Fruit fly (Drosophila melanogaster) whole organism, prepupa: Measurements from ENCODE around the gene CG8034.

Experiments used
- Blimp-1 ChIP-seq: fragments of 200-800 bp; sonication (Bioruptor generic); optimal IDR thresholded peaks from 3 replicates; lab custom pipeline; 2017; ENCODE audit warnings: missing biosample characterization, missing genetic modification characterization, mild to moderate bottlenecking, moderate library complexity, missing genetic modification reagents
- CG10631 ChIP-seq: fragments of 200-800 bp; sonication (Bioruptor generic); optimal IDR thresholded peaks from 2 replicates; lab custom pipeline; 2016; ENCODE audit warnings: missing biosample characterization, missing genetic modification characterization
- CG11294 ChIP-seq: fragments of 200-800 bp; sonication (Bioruptor generic); IDR thresholded peaks from 2 replicates; pipeline ENCODE4 v1.3.6; 2022; ENCODE audit warnings: missing biosample characterization, missing genetic modification characterization
- CG11762 ChIP-seq: fragments of 200-800 bp; sonication (Bioruptor generic); optimal IDR thresholded peaks from 3 replicates; lab custom pipeline; 2016; ENCODE audit warnings: missing biosample characterization, missing genetic modification characterization; ENCODE audit not compliant: insufficient read depth
- CG15336 ChIP-seq: fragments of 200-800 bp; sonication (Bioruptor generic); IDR thresholded peaks from 2 replicates; pipeline ENCODE4 v1.3.6; 2022; ENCODE audit warnings: missing biosample characterization, missing genetic modification characterization
- CG1621 ChIP-seq: fragments of 200-800 bp; sonication (Bioruptor generic); optimal IDR thresholded peaks from 3 replicates; lab custom pipeline; 2018; ENCODE audit warnings: missing biosample characterization, mild to moderate bottlenecking, missing genetic modification characterization
- CG16779 ChIP-seq: fragments of 200-800 bp; sonication (Bioruptor generic); optimal IDR thresholded peaks from 3 replicates; lab custom pipeline; 2017; ENCODE audit warnings: missing biosample characterization, mild to moderate bottlenecking, missing genetic modification characterization
- CG3032 ChIP-seq: fragments of 200-800 bp; optimal IDR thresholded peaks from 2 replicates; lab custom pipeline; 2019; ENCODE audit warnings: missing biosample characterization, mild to moderate bottlenecking, missing genetic modification characterization, moderate library complexity
- CG31627 ChIP-seq: fragments of 200-800 bp; sonication (Bioruptor generic); optimal IDR thresholded peaks from 3 replicates; lab custom pipeline; 2016; ENCODE audit warnings: missing biosample characterization, missing genetic modification characterization
- CG3919 ChIP-seq: fragments of 200-800 bp; sonication (Bioruptor generic); optimal IDR thresholded peaks from 3 replicates; lab custom pipeline; 2016; ENCODE audit warnings: missing biosample characterization, missing genetic modification characterization
- CG4318 ChIP-seq: fragments of 200-800 bp; sonication (Bioruptor generic); optimal IDR thresholded peaks from 3 replicates; lab custom pipeline; 2017; ENCODE audit warnings: missing biosample characterization, mild to moderate bottlenecking, missing genetic modification characterization
- CG6163 ChIP-seq: fragments of 200-800 bp; sonication (Bioruptor generic); IDR thresholded peaks from 3 replicates; pipeline ENCODE4 v1.3.6; 2022; ENCODE audit warnings: missing biosample characterization, missing genetic modification characterization
- CG6792 ChIP-seq: fragments of 200-800 bp; sonication (Bioruptor generic); optimal IDR thresholded peaks from 3 replicates; lab custom pipeline; 2016; ENCODE audit warnings: missing biosample characterization, missing genetic modification characterization
- CG6808 ChIP-seq: fragments of 200-800 bp; sonication (Bioruptor generic); optimal IDR thresholded peaks from 3 replicates; lab custom pipeline; 2017; ENCODE audit warnings: missing biosample characterization, missing genetic modification characterization, mild to moderate bottlenecking, moderate library complexity, missing genetic modification reagents
- CG6854 ChIP-seq: fragments of 200-800 bp; sonication (Bioruptor generic); optimal IDR thresholded peaks from 2 replicates; lab custom pipeline; 2017; ENCODE audit warnings: missing biosample characterization, mild to moderate bottlenecking, missing genetic modification characterization
- CG7368 ChIP-seq: fragments of 200-800 bp; sonication (Bioruptor generic); optimal IDR thresholded peaks from 3 replicates; lab custom pipeline; 2016; ENCODE audit warnings: missing biosample characterization, missing genetic modification characterization
- CG8119 ChIP-seq: fragments of 200-800 bp; sonication (Bioruptor generic); IDR thresholded peaks from 3 replicates; pipeline ENCODE4 v1.3.6; 2022; ENCODE audit warnings: missing biosample characterization, missing genetic modification characterization
- CG8632 ChIP-seq: fragments of 200-800 bp; sonication (Bioruptor generic); optimal IDR thresholded peaks from 3 replicates; lab custom pipeline; 2016; ENCODE audit warnings: missing biosample characterization, missing genetic modification characterization
- CG9139 ChIP-seq: fragments of 200-800 bp; sonication (Bioruptor generic); optimal IDR thresholded peaks from 3 replicates; lab custom pipeline; 2017; ENCODE audit warnings: missing biosample characterization, mild to moderate bottlenecking, missing genetic modification characterization
- Eip78C ChIP-seq: fragments of 200-800 bp; sonication (Bioruptor generic); peaks from one replicate; lab custom pipeline; 2016; ENCODE audit warnings: missing biosample characterization, missing genetic modification characterization
- Ets96B ChIP-seq: fragments of 200-800 bp; optimal IDR thresholded peaks from 2 replicates; lab custom pipeline; 2019; ENCODE audit warnings: missing biosample characterization, mild to moderate bottlenecking, missing genetic modification characterization, moderate library complexity
- Gug ChIP-seq: fragments of 200-800 bp; sonication (Bioruptor generic); IDR thresholded peaks from 2 replicates; pipeline ENCODE4 v1.3.6; 2022; ENCODE audit warnings: missing biosample characterization, missing genetic modification characterization
- Hr38 ChIP-seq: sonication (Bioruptor generic); optimal IDR thresholded peaks from 2 replicates; lab custom pipeline; 2016; ENCODE audit warnings: missing biosample characterization, missing genetic modification characterization
- Met ChIP-seq: fragments of 200-800 bp; sonication (Bioruptor generic); optimal IDR thresholded peaks from 3 replicates; lab custom pipeline; 2016; ENCODE audit warnings: missing biosample characterization, missing genetic modification characterization
- OdsH ChIP-seq: fragments of 200-800 bp; sonication (Bioruptor generic); optimal IDR thresholded peaks from 3 replicates; lab custom pipeline; 2016; ENCODE audit warnings: missing biosample characterization, missing genetic modification characterization
- Sox14 ChIP-seq: fragments of 200-800 bp; sonication (Bioruptor generic); optimal IDR thresholded peaks from 3 replicates; lab custom pipeline; 2016; ENCODE audit warnings: missing biosample characterization, missing genetic modification characterization
- achi ChIP-seq: fragments of 200-800 bp; sonication (Bioruptor generic); optimal IDR thresholded peaks from 3 replicates; lab custom pipeline; 2016; ENCODE audit warnings: missing biosample characterization, missing genetic modification characterization
- acj6 ChIP-seq: fragments of 200-800 bp; sonication (Bioruptor generic); optimal IDR thresholded peaks from 3 replicates; lab custom pipeline; 2016; ENCODE audit warnings: missing biosample characterization, missing genetic modification characterization
- dsx ChIP-seq: fragments of 200-800 bp; optimal IDR thresholded peaks from 3 replicates; lab custom pipeline; 2019; ENCODE audit warnings: missing biosample characterization, mild to moderate bottlenecking, missing genetic modification characterization, moderate library complexity; ENCODE audit not compliant: poor library complexity, severe bottlenecking
- eg ChIP-seq: fragments of 200-800 bp; sonication (Bioruptor generic); IDR thresholded peaks from 3 replicates; pipeline ENCODE4 v1.3.6; 2022; ENCODE audit warnings: missing biosample characterization, missing genetic modification characterization
- fkh ChIP-seq: fragments of 200-800 bp; sonication (Bioruptor generic); optimal IDR thresholded peaks from 3 replicates; lab custom pipeline; 2017; ENCODE audit warnings: missing biosample characterization, mild to moderate bottlenecking, missing genetic modification characterization, moderate library complexity
- net ChIP-seq: fragments of 200-800 bp; sonication (Bioruptor generic); optimal IDR thresholded peaks from 3 replicates; lab custom pipeline; 2016; ENCODE audit warnings: missing biosample characterization, missing genetic modification characterization
- pdm3 ChIP-seq: fragments of 200-800 bp; sonication (Bioruptor generic); optimal IDR thresholded peaks from 3 replicates; lab custom pipeline; 2016; ENCODE audit warnings: missing biosample characterization, missing genetic modification characterization
- ss ChIP-seq, 2 experiments: fragments of 200-800 bp; sonication (Bioruptor generic); optimal IDR thresholded peaks; 2 replicates in 1 of 2; 3 replicates in 1 of 2; lab custom pipeline; 2017 to 2018; ENCODE audit warnings: mild to moderate bottlenecking in 2 of 2, missing biosample characterization in 2 of 2, missing genetic modification characterization in 2 of 2, moderate library complexity in 1 of 2
- svp ChIP-seq: fragments of 200-800 bp; sonication (Bioruptor generic); peaks from one replicate; lab custom pipeline; 2016; ENCODE audit warnings: missing biosample characterization, missing genetic modification characterization
- topi ChIP-seq: fragments of 200-800 bp; sonication (Bioruptor generic); optimal IDR thresholded peaks from 3 replicates; lab custom pipeline; 2016; ENCODE audit warnings: missing biosample characterization, missing genetic modification characterization
- vri ChIP-seq: fragments of 200-800 bp; sonication (Bioruptor generic); optimal IDR thresholded peaks from 3 replicates; lab custom pipeline; 2016; ENCODE audit warnings: missing biosample characterization, mild to moderate bottlenecking, missing genetic modification characterization

The CG8034 gene

dm6 chrX:19314283-19315178 lies 16.6 kb upstream of the CG8034 start:
- TF ChIP-seq CG6792 (GFP tag; lab: Kevin White, UChicago) (no peak), net (GFP tag; lab: Kevin White, UChicago) (peak; percentile 28), acj6 (GFP tag; lab: Kevin White, UChicago) (no peak), vri (GFP tag; lab: Kevin White, UChicago) (peak; percentile 33), ss (GFP tag; optimal IDR thresholded peaks at IDR 0.05; lab: Kevin White, UChicago) (peak; percentile 44 to 52), eg (GFP tag; lab: Robert Waterston, UW) (peak; percentile 64; the same call in 1 of the 3 replicates), CG8119 (peak; percentile 48; the same call in 1 of the 3 replicates), Ets96B (peak; percentile 13), CG6808 (GFP tag; lab: Kevin White, UChicago) (peak; percentile 43), Eip78C (GFP tag; lab: Kevin White, UChicago) (peak; percentile 55), CG1621 (tag; lab: Kevin White, UChicago) (peak; percentile 35), CG4318 (GFP tag; lab: Kevin White, UChicago) (no peak), svp (peak; percentile 78), CG16779 (tag; lab: Kevin White, UChicago) (no peak), dsx (peak; percentile 10), Gug (GFP tag; lab: Robert Waterston, UW) (0 out of 2 replicates have a peak, but pooled peaks have one; percentile 7), CG15336 (GFP tag; lab: Robert Waterston, UW) (peak; percentile 27; the same call in 1 of the 2 replicates), CG9139 (GFP tag; lab: Kevin White, UChicago) (peak; percentile 31), Hr38 (no peak), CG6163 (0 out of 3 replicates have a peak, but pooled peaks have one; percentile 37), CG6854 (GFP tag; lab: Kevin White, UChicago) (peak; percentile 11)

dm6 chrX:19309648-19310047 lies 11.7 kb upstream of the CG8034 start:
- TF ChIP-seq CG11294 (GFP tag; lab: Robert Waterston, UW) (no peak), vri (GFP tag; lab: Kevin White, UChicago) (peak; percentile 27)

dm6 chrX:19307810-19308456 lies 10.0 kb upstream of the CG8034 start, which contains the start of gene CG8051:
Gene CG8051, minus strand, starts transcription at chrX:19307925.
- TF ChIP-seq CG6808 (GFP tag; lab: Kevin White, UChicago) (no peak), CG3919 (GFP tag; lab: Kevin White, UChicago) (no peak), CG16779 (tag; lab: Kevin White, UChicago) (peak; percentile 40), CG31627 (no peak), OdsH (GFP tag; lab: Kevin White, UChicago) (peak; percentile 1), Met (GFP tag; lab: Kevin White, UChicago) (peak; percentile 3), Blimp-1 (no peak), CG6792 (GFP tag; lab: Kevin White, UChicago) (peak; percentile 8), vri (GFP tag; lab: Kevin White, UChicago) (peak; percentile 92), CG3032 (tag; lab: Kevin White, UChicago) (no peak), CG10631 (GFP tag; lab: Kevin White, UChicago) (no peak), pdm3 (peak; percentile 35), achi (GFP tag; lab: Kevin White, UChicago) (peak; percentile 5), Sox14 (GFP tag; lab: Kevin White, UChicago) (no peak), svp (peak; percentile 65), dsx (no peak), ss (GFP tag; optimal IDR thresholded peaks at IDR 0.05; lab: Kevin White, UChicago) (no peak), CG7368 (no peak), fkh (peak; percentile 86), CG11762 (GFP tag; lab: Kevin White, UChicago) (no peak), net (GFP tag; lab: Kevin White, UChicago) (no peak), topi (GFP tag; lab: Kevin White, UChicago) (peak; percentile 1), CG8632 (peak; percentile 5)
- TF ChIP-seq, all 60 proteins: peak for 11
